Fruit fly (Drosophila melanogaster) whole organism, prepupa: Measurements from ENCODE around the gene CG32112.

Source experiments
- Blimp-1 ChIP-seq: fragments of 200-800 bp; sonication (Bioruptor generic); optimal IDR thresholded peaks from 3 replicates; lab custom pipeline; 2017; ENCODE audit warnings: missing biosample characterization, missing genetic modification characterization, mild to moderate bottlenecking, moderate library complexity, missing genetic modification reagents
- CG10631 ChIP-seq: fragments of 200-800 bp; sonication (Bioruptor generic); optimal IDR thresholded peaks from 2 replicates; lab custom pipeline; 2016; ENCODE audit warnings: missing biosample characterization, missing genetic modification characterization
- CG10669 ChIP-seq: fragments of 200-800 bp; sonication (Bioruptor generic); optimal IDR thresholded peaks from 3 replicates; lab custom pipeline; 2018; ENCODE audit warnings: missing biosample characterization, mild to moderate bottlenecking, missing genetic modification characterization, moderate library complexity
- CG11294 ChIP-seq: fragments of 200-800 bp; sonication (Bioruptor generic); IDR thresholded peaks from 2 replicates; pipeline ENCODE4 v1.3.6; 2022; ENCODE audit warnings: missing biosample characterization, missing genetic modification characterization
- CG11762 ChIP-seq: fragments of 200-800 bp; sonication (Bioruptor generic); optimal IDR thresholded peaks from 3 replicates; lab custom pipeline; 2016; ENCODE audit warnings: missing biosample characterization, missing genetic modification characterization; ENCODE audit not compliant: insufficient read depth
- CG11902 ChIP-seq: fragments of 200-800 bp; sonication (Bioruptor generic); optimal IDR thresholded peaks from 3 replicates; lab custom pipeline; 2016; ENCODE audit warnings: missing biosample characterization, missing genetic modification characterization
- CG1621 ChIP-seq: fragments of 200-800 bp; sonication (Bioruptor generic); optimal IDR thresholded peaks from 3 replicates; lab custom pipeline; 2018; ENCODE audit warnings: missing biosample characterization, mild to moderate bottlenecking, missing genetic modification characterization
- CG3032 ChIP-seq: fragments of 200-800 bp; optimal IDR thresholded peaks from 2 replicates; lab custom pipeline; 2019; ENCODE audit warnings: missing biosample characterization, mild to moderate bottlenecking, missing genetic modification characterization, moderate library complexity
- CG31627 ChIP-seq: fragments of 200-800 bp; sonication (Bioruptor generic); optimal IDR thresholded peaks from 3 replicates; lab custom pipeline; 2016; ENCODE audit warnings: missing biosample characterization, missing genetic modification characterization
- CG32006 ChIP-seq: fragments of 200-800 bp; sonication (Bioruptor generic); optimal IDR thresholded peaks from 3 replicates; lab custom pipeline; 2017; ENCODE audit warnings: missing biosample characterization, mild to moderate bottlenecking, missing genetic modification characterization
- CG34406 ChIP-seq: fragments of 200-800 bp; sonication (Bioruptor generic); optimal IDR thresholded peaks from 3 replicates; lab custom pipeline; 2016; ENCODE audit warnings: missing biosample characterization, missing genetic modification characterization
- CG3919 ChIP-seq: fragments of 200-800 bp; sonication (Bioruptor generic); optimal IDR thresholded peaks from 3 replicates; lab custom pipeline; 2016; ENCODE audit warnings: missing biosample characterization, missing genetic modification characterization
- CG6163 ChIP-seq: fragments of 200-800 bp; sonication (Bioruptor generic); IDR thresholded peaks from 3 replicates; pipeline ENCODE4 v1.3.6; 2022; ENCODE audit warnings: missing biosample characterization, missing genetic modification characterization
- CG6808 ChIP-seq: fragments of 200-800 bp; sonication (Bioruptor generic); optimal IDR thresholded peaks from 3 replicates; lab custom pipeline; 2017; ENCODE audit warnings: missing biosample characterization, missing genetic modification characterization, mild to moderate bottlenecking, moderate library complexity, missing genetic modification reagents
- CG6854 ChIP-seq: fragments of 200-800 bp; sonication (Bioruptor generic); optimal IDR thresholded peaks from 2 replicates; lab custom pipeline; 2017; ENCODE audit warnings: missing biosample characterization, mild to moderate bottlenecking, missing genetic modification characterization
- CG8632 ChIP-seq: fragments of 200-800 bp; sonication (Bioruptor generic); optimal IDR thresholded peaks from 3 replicates; lab custom pipeline; 2016; ENCODE audit warnings: missing biosample characterization, missing genetic modification characterization
- Eip78C ChIP-seq: fragments of 200-800 bp; sonication (Bioruptor generic); peaks from one replicate; lab custom pipeline; 2016; ENCODE audit warnings: missing biosample characterization, missing genetic modification characterization
- Eip93F ChIP-seq: fragments of 200-800 bp; sonication (Bioruptor generic); optimal IDR thresholded peaks from 2 replicates; lab custom pipeline; 2016; ENCODE audit warnings: missing biosample characterization, mild to moderate bottlenecking, missing genetic modification characterization
- Ets96B ChIP-seq: fragments of 200-800 bp; optimal IDR thresholded peaks from 2 replicates; lab custom pipeline; 2019; ENCODE audit warnings: missing biosample characterization, mild to moderate bottlenecking, missing genetic modification characterization, moderate library complexity
- Hr39 ChIP-seq: fragments of 200-800 bp; sonication (Bioruptor generic); optimal IDR thresholded peaks from 2 replicates; lab custom pipeline; 2016; ENCODE audit warnings: missing biosample characterization, missing genetic modification characterization
- OdsH ChIP-seq: fragments of 200-800 bp; sonication (Bioruptor generic); optimal IDR thresholded peaks from 3 replicates; lab custom pipeline; 2016; ENCODE audit warnings: missing biosample characterization, missing genetic modification characterization
- acj6 ChIP-seq: fragments of 200-800 bp; sonication (Bioruptor generic); optimal IDR thresholded peaks from 3 replicates; lab custom pipeline; 2016; ENCODE audit warnings: missing biosample characterization, missing genetic modification characterization
- cyc ChIP-seq: fragments of 200-800 bp; sonication (Bioruptor generic); optimal IDR thresholded peaks from 3 replicates; lab custom pipeline; 2016; ENCODE audit warnings: missing biosample characterization, missing genetic modification characterization
- dsx ChIP-seq: fragments of 200-800 bp; optimal IDR thresholded peaks from 3 replicates; lab custom pipeline; 2019; ENCODE audit warnings: missing biosample characterization, mild to moderate bottlenecking, missing genetic modification characterization, moderate library complexity; ENCODE audit not compliant: poor library complexity, severe bottlenecking
- eg ChIP-seq: fragments of 200-800 bp; sonication (Bioruptor generic); IDR thresholded peaks from 3 replicates; pipeline ENCODE4 v1.3.6; 2022; ENCODE audit warnings: missing biosample characterization, missing genetic modification characterization
- esn ChIP-seq: fragments of 200-800 bp; sonication (Bioruptor generic); optimal IDR thresholded peaks from 2 replicates; lab custom pipeline; 2016; ENCODE audit warnings: missing biosample characterization, mild to moderate bottlenecking, missing genetic modification characterization, moderate library complexity
- fd59A ChIP-seq: fragments of 200-800 bp; sonication (Bioruptor generic); optimal IDR thresholded peaks from 2 replicates; lab custom pipeline; 2017; ENCODE audit warnings: missing biosample characterization, mild to moderate bottlenecking, missing genetic modification characterization, missing genetic modification reagents
- fd85E ChIP-seq: fragments of 200-800 bp; sonication (Bioruptor generic); optimal IDR thresholded peaks from 3 replicates; lab custom pipeline; 2016; ENCODE audit warnings: missing biosample characterization, missing genetic modification characterization
- pdm3 ChIP-seq: fragments of 200-800 bp; sonication (Bioruptor generic); optimal IDR thresholded peaks from 3 replicates; lab custom pipeline; 2016; ENCODE audit warnings: missing biosample characterization, missing genetic modification characterization
- salr ChIP-seq, 2 experiments: fragments of 200-800 bp; sonication (Bioruptor generic); optimal IDR thresholded peaks; 3 replicates each; lab custom pipeline; 2016 to 2018; ENCODE audit warnings: missing biosample characterization in 2 of 2, missing genetic modification characterization in 2 of 2, mild to moderate bottlenecking in 1 of 2
- spab ChIP-seq: fragments of 200-800 bp; sonication (Bioruptor generic); optimal IDR thresholded peaks from 2 replicates; lab custom pipeline; 2017; ENCODE audit warnings: missing biosample characterization, mild to moderate bottlenecking, missing genetic modification characterization, missing genetic modification reagents
- ss ChIP-seq, 2 experiments: fragments of 200-800 bp; sonication (Bioruptor generic); optimal IDR thresholded peaks; 2 replicates in 1 of 2; 3 replicates in 1 of 2; lab custom pipeline; 2017 to 2018; ENCODE audit warnings: mild to moderate bottlenecking in 2 of 2, missing biosample characterization in 2 of 2, missing genetic modification characterization in 2 of 2, moderate library complexity in 1 of 2
- svp ChIP-seq: fragments of 200-800 bp; sonication (Bioruptor generic); peaks from one replicate; lab custom pipeline; 2016; ENCODE audit warnings: missing biosample characterization, missing genetic modification characterization
- topi ChIP-seq: fragments of 200-800 bp; sonication (Bioruptor generic); optimal IDR thresholded peaks from 3 replicates; lab custom pipeline; 2016; ENCODE audit warnings: missing biosample characterization, missing genetic modification characterization

Gene CG32112

DNA sequence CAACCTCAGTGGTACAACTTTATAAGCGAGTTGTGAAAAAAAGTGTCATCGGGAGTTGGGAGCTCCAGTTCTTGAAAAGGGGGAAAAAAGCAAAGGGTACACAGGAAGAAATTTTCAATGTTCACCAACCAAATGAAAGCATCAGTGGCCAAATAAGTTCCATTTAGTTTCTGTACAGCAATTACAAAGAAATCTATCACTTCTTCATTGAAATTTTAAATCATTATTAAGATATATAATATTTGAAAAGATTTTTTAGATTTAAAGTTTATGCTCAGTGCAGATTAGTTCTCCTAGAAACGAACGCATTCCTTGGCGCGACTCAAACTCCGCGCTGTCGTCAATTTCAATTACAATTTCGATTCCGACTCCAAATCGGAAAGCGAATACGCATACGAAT is 40.2 kb upstream of the CG32112 start:
- peak; percentile 21 for TF ChIP-seq CG10669 (GFP tag; lab: Kevin White, UChicago)
- 0 out of 3 replicates have a peak, but pooled peaks have one; percentile 15 for TF ChIP-seq eg
- TF ChIP-seq CG11902 = no peak
- TF ChIP-seq CG6163 (GFP tag; lab: Robert Waterston, UW) = peak; percentile 59; the same call in 1 of the 3 replicates
- peak; percentile 6 for TF ChIP-seq acj6 (GFP tag; lab: Kevin White, UChicago)
- TF ChIP-seq CG3032 (tag; lab: Kevin White, UChicago) = peak; percentile 27
- TF ChIP-seq CG34406 (GFP tag; lab: Kevin White, UChicago) = peak; percentile 2
- no peak for TF ChIP-seq CG6854 (GFP tag; lab: Kevin White, UChicago)
- TF ChIP-seq CG32006 (GFP tag; lab: Kevin White, UChicago) = no peak
- peak; percentile 0 for TF ChIP-seq CG6808 (GFP tag; lab: Kevin White, UChicago)
- no peak for TF ChIP-seq CG1621 (tag; lab: Kevin White, UChicago)
- TF ChIP-seq spab (GFP tag; lab: Kevin White, UChicago) = peak; percentile 17
- TF ChIP-seq svp (GFP tag; lab: Kevin White, UChicago) = peak; percentile 60
- TF ChIP-seq Eip78C (GFP tag; lab: Kevin White, UChicago) = peak; percentile 61
- TF ChIP-seq CG11294 (GFP tag; lab: Robert Waterston, UW) = no peak
- peak; percentile 12 for TF ChIP-seq fd59A (GFP tag; lab: Kevin White, UChicago)
- TF ChIP-seq OdsH = peak; percentile 43
- peak; percentile 45 for TF ChIP-seq Ets96B (tag; lab: Kevin White, UChicago)
- TF ChIP-seq esn (GFP tag; lab: Kevin White, UChicago) = peak; percentile 0
- peak; percentile 21 for TF ChIP-seq CG3919 (GFP tag; lab: Kevin White, UChicago)
- no peak for TF ChIP-seq Hr39 (GFP tag; lab: Kevin White, UChicago)

dm6 chr3L:12703451-12704020 is 38.0 kb upstream of the CG32112 start:
- TF ChIP-seq pdm3 (GFP tag; lab: Kevin White, UChicago) = no peak
- TF ChIP-seq spab (GFP tag; lab: Kevin White, UChicago) = peak; percentile 32
- peak; percentile 42 for TF ChIP-seq CG6808 (GFP tag; lab: Kevin White, UChicago)
- no peak for TF ChIP-seq fd85E (GFP tag; lab: Kevin White, UChicago)
- no peak for TF ChIP-seq Hr39 (GFP tag; lab: Kevin White, UChicago)
- peak; percentile 23; the same call in 1 of the 3 replicates for TF ChIP-seq CG6163 (GFP tag; lab: Robert Waterston, UW)
- peak; percentile 41 for TF ChIP-seq Ets96B (tag; lab: Kevin White, UChicago)
- TF ChIP-seq salr (GFP tag; optimal IDR thresholded peaks at IDR 0.05; lab: Kevin White, UChicago) = no peak
- no peak for TF ChIP-seq CG8632 (GFP tag; lab: Kevin White, UChicago)
- TF ChIP-seq CG3032 (tag; lab: Kevin White, UChicago) = peak; percentile 15
- peak; percentile 37 for TF ChIP-seq dsx (GFP tag; lab: Kevin White, UChicago)
- TF ChIP-seq OdsH = no peak
- peak; percentile 92 for TF ChIP-seq Eip78C (GFP tag; lab: Kevin White, UChicago)
- TF ChIP-seq CG11762 = peak; percentile 21
- no peak for TF ChIP-seq Blimp-1 (GFP tag; lab: Kevin White, UChicago)
- TF ChIP-seq CG11294 (GFP tag; lab: Robert Waterston, UW) = no peak
- TF ChIP-seq Eip93F (GFP tag; lab: Kevin White, UChicago) = no peak
- peak; percentile 71 for TF ChIP-seq svp (GFP tag; lab: Kevin White, UChicago)
- peak in 1 of 2 experiments; percentile 29 for TF ChIP-seq ss (GFP tag; optimal IDR thresholded peaks at IDR 0.05; lab: Kevin White, UChicago)
- no peak for TF ChIP-seq eg
- TF ChIP-seq CG31627 (GFP tag; lab: Kevin White, UChicago) = no peak
- TF ChIP-seq acj6 (GFP tag; lab: Kevin White, UChicago) = no peak
- TF ChIP-seq topi (GFP tag; lab: Kevin White, UChicago) = peak; percentile 47
- TF ChIP-seq CG10631 (GFP tag; lab: Kevin White, UChicago) = peak; percentile 15
- TF ChIP-seq CG1621 (tag; lab: Kevin White, UChicago) = no peak
- peak; percentile 7 for TF ChIP-seq cyc (GFP tag; lab: Kevin White, UChicago)
- TF ChIP-seq CG3919 (GFP tag; lab: Kevin White, UChicago) = peak; percentile 45
- peak; percentile 51 for TF ChIP-seq CG10669 (GFP tag; lab: Kevin White, UChicago)

DNA sequence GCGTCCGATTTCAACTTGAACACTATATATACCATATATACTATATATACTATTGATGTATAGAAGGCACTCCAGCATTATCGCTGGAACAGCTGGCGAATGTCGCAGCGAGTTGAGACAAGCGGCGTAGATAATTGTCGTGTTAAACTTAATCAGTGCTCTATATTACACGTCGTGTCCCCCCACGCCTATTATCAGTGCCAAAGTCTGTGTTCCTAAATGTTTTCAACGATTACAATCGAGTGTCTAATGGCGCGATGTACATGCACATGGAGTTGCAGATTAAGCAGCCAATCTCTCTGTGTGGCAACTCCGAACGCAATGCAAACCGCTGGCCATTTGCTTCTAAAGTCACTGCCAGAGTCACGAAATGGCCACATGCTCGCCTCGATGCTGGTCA is 37.2 kb upstream of the CG32112 start:
- TF ChIP-seq ss (GFP tag; optimal IDR thresholded peaks at IDR 0.05; lab: Kevin White, UChicago) = peak in 1 of 2 experiments; percentile 28
- peak; percentile 53 for TF ChIP-seq svp (GFP tag; lab: Kevin White, UChicago)
- TF ChIP-seq CG10631 (GFP tag; lab: Kevin White, UChicago) = no peak
